Fruit fly (Drosophila melanogaster): ENCODE data around the gene Neb-cGP.

Neb-cGP gene

dm6 chrX:10473510-10474212 lies 13.1 kb downstream of the Neb-cGP start, which contains the start of gene CG2889 (continued):
- peak; percentile 64 for TF ChIP-seq amos (GFP tag; IDR thresholded peaks at IDR 0.05; ENCODE audit: partially characterized antibody)
- TF ChIP-seq aop (GFP tag; IDR thresholded peaks at IDR 0.05), result no peak
- TF ChIP-seq ap (GFP tag; IDR thresholded peaks at IDR 0.05), result no peak
- no peak for TF ChIP-seq Mrtf (GFP tag; IDR thresholded peaks at IDR 0.05)
- TF ChIP-seq CG4404 (GFP tag; IDR thresholded peaks at IDR 0.05), result no peak
- TF ChIP-seq sug (tag; optimal IDR thresholded peaks at IDR 0.05), result no peak
- TF ChIP-seq zfh2 (GFP tag; optimal IDR thresholded peaks at IDR 0.05), result peak; percentile 27
- no peak for TF ChIP-seq CG10366 (GFP tag; IDR thresholded peaks at IDR 0.05)
- TF ChIP-seq CG2712 (tag; optimal IDR thresholded peaks at IDR 0.05), result peak; percentile 68
- TF ChIP-seq Bgb (GFP tag; IDR thresholded peaks at IDR 0.05; ENCODE audit: partially characterized antibody), result peak; percentile 65; the same call in 1 of the 2 replicates
- no peak for TF ChIP-seq Kr (GFP tag; optimal IDR thresholded peaks at IDR 0.05)
- TF ChIP-seq Med (GFP tag), result peak; percentile 88
- TF ChIP-seq CG32767 (GFP tag; IDR thresholded peaks at IDR 0.05), result 0 out of 2 replicates have a peak, but pooled peaks have one; percentile 27
- TF ChIP-seq cwo (GFP tag; optimal IDR thresholded peaks at IDR 0.05), result no peak
- no peak for TF ChIP-seq grn (GFP tag; optimal IDR thresholded peaks at IDR 0.05)
- TF ChIP-seq CG34224 (GFP tag; IDR thresholded peaks at IDR 0.05; ENCODE audit: partially characterized antibody), result peak; percentile 20; the same call in 1 of the 3 replicates
- TF ChIP-seq sisA (GFP tag; IDR thresholded peaks at IDR 0.05), result no peak
- TF ChIP-seq Bdp1 (GFP tag; optimal IDR thresholded peaks at IDR 0.05), result no peak
- TF ChIP-seq fd96Cb (tag; optimal IDR thresholded peaks at IDR 0.05), result no peak
- no peak for TF ChIP-seq Asciz (GFP tag; optimal IDR thresholded peaks at IDR 0.05)
- no peak for TF ChIP-seq CG13123 (GFP tag; optimal IDR thresholded peaks at IDR 0.05)
- peak; percentile 60 for TF ChIP-seq CG13287 (GFP tag; IDR thresholded peaks at IDR 0.05; ENCODE audit: partially characterized antibody)
- TF ChIP-seq CG9609 (GFP tag; optimal IDR thresholded peaks at IDR 0.05), result no peak
- TF ChIP-seq CG15011 (GFP tag; optimal IDR thresholded peaks at IDR 0.05), result no peak
- peak; percentile 52 for TF ChIP-seq CG9932 (GFP tag; IDR thresholded peaks at IDR 0.05)
- TF ChIP-seq CG13624 (GFP tag; optimal IDR thresholded peaks at IDR 0.05), result no peak
- no peak for TF ChIP-seq wdn (GFP tag; IDR thresholded peaks at IDR 0.05)
- TF ChIP-seq ERR (GFP tag; optimal IDR thresholded peaks at IDR 0.05), result no peak
- peak; percentile 91 for TF ChIP-seq Ets65A (GFP tag)
- TF ChIP-seq Rx (GFP tag; IDR thresholded peaks at IDR 0.05), result 0 out of 2 replicates have a peak, but pooled peaks have one; percentile 35
- no peak for TF ChIP-seq CG17912 (GFP tag; optimal IDR thresholded peaks at IDR 0.05)
- TF ChIP-seq gsb-n (tag; optimal IDR thresholded peaks at IDR 0.05), result peak; percentile 30
- no peak for TF ChIP-seq Hr39 (optimal IDR thresholded peaks at IDR 0.05)
- TF ChIP-seq esg (GFP tag; conservative IDR thresholded peaks at IDR 0.05), result 0 out of 2 replicates have a peak, but pooled peaks have one; percentile 21
- no peak for TF ChIP-seq ab (GFP tag; optimal IDR thresholded peaks at IDR 0.05)
- no peak for TF ChIP-seq mirr (GFP tag; optimal IDR thresholded peaks at IDR 0.05)
- no peak for TF ChIP-seq CG18619 (GFP tag; optimal IDR thresholded peaks at IDR 0.05)
- TF ChIP-seq CG3163 (GFP tag; optimal IDR thresholded peaks at IDR 0.05), result no peak
- peak; percentile 1 for TF ChIP-seq CG8290 (GFP tag; optimal IDR thresholded peaks at IDR 0.05)
- peak in 1 of 2 experiments; percentile 56 for TF ChIP-seq CG8290 (tag; optimal IDR thresholded peaks at IDR 0.05)
- TF ChIP-seq hbn (GFP tag; IDR thresholded peaks at IDR 0.05; ENCODE audit: partially characterized antibody), result no peak; the same call in 1 of the 2 replicates
- no peak for TF ChIP-seq sr (GFP tag; IDR thresholded peaks at IDR 0.05)
- TF ChIP-seq Camta (GFP tag; optimal IDR thresholded peaks at IDR 0.05), result no peak
- TF ChIP-seq Xrp1 (GFP tag; IDR thresholded peaks at IDR 0.05), result no peak
- peak; percentile 41; the same call in 1 of the 2 replicates for TF ChIP-seq CG9215 (GFP tag; IDR thresholded peaks at IDR 0.05)
- TF ChIP-seq CG10462 (GFP tag; optimal IDR thresholded peaks at IDR 0.05), result no peak
- peak; percentile 29 for TF ChIP-seq mam (GFP tag; optimal IDR thresholded peaks at IDR 0.05)
- TF ChIP-seq CG1603 (tag; optimal IDR thresholded peaks at IDR 0.05), result no peak
- no peak for TF ChIP-seq so (GFP tag; IDR thresholded peaks at IDR 0.05)
- TF ChIP-seq sens (GFP tag), result peak; percentile 68
- TF ChIP-seq shn (GFP tag; optimal IDR thresholded peaks at IDR 0.05), result no peak
- no peak for TF ChIP-seq Hey (tag; optimal IDR thresholded peaks at IDR 0.05)
